Worm (Caenorhabditis elegans): Measurements from ENCODE around the gene Y38H8A.12.

The Y38H8A.12 gene

DNA sequence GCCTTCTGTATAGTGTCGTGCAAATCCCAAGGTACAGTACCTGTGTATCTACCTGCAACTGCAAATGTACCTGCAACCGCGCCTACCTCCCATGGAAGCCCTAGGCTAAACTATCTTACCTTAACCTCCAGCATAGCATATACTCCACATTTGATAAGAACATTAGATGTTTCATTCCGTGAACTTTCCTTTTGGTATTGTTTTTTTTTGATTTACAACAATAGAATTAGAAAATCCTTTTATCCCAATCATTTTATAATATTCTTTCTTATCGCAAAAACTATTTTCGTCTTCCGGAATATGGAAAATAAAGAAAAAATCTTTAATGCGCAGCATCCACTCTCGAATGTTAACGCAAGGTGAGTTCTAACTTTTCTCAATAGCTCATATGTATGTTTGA lies 13.4 kb upstream of the Y38H8A.12 start, which contains the start of gene Y38H8A.2:
Gene Y38H8A.2 (plus strand): TSS at position 301 of the 400 bp plus-strand sequence.
- TF ChIP-seq aptf-2 (GFP tag; conservative IDR thresholded peaks at IDR 0.05) (no peak), B0336.3 (GFP tag; IDR thresholded peaks at IDR 0.05) (no peak)

DNA sequence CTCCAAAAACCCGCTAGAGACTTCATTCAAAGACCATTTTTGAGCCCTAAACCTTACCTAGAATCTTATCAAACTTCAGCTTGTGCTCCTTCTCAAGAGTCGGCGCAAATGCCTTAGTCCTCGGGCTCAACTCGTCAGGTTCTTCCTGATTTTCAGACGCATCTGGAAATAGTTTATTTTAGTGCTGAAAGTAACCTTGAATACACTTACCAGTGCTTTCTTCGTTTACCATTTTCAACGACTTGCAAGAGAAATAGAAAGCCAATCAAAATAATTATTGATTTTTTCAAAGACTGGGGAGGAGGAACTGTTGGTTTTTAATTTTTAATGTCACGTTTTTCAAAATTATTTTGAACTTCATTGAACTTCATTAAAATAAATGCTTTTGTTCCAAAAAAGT lies 11.2 kb upstream of the Y38H8A.12 start, which contains the start of the genes ttbk-8.1 and Y38H8A.4:
Gene ttbk-8.1 (plus strand): TSS at position 301 of the 400 bp plus-strand sequence.
Gene Y38H8A.4 (minus strand): TSS at position 366 of the 400 bp plus-strand sequence.
- TF ChIP-seq lsl-1 (GFP tag; optimal IDR thresholded peaks at IDR 0.05) (no peak), Y53G8AR.9 (GFP tag; conservative IDR thresholded peaks at IDR 0.05) (no peak), ama-1 (optimal IDR thresholded peaks at IDR 0.05) (no peak), ama-1 (GFP tag; optimal IDR thresholded peaks at IDR 0.05) (no peak), aptf-3 (GFP tag; IDR thresholded peaks at IDR 0.05) (no peak), snpc-4 (GFP tag; optimal IDR thresholded peaks at IDR 0.05) (no peak), snpc-4 (tag; optimal IDR thresholded peaks at IDR 0.05) (no peak), hmg-20 (GFP tag; IDR thresholded peaks at IDR 0.05) (no peak)

DNA sequence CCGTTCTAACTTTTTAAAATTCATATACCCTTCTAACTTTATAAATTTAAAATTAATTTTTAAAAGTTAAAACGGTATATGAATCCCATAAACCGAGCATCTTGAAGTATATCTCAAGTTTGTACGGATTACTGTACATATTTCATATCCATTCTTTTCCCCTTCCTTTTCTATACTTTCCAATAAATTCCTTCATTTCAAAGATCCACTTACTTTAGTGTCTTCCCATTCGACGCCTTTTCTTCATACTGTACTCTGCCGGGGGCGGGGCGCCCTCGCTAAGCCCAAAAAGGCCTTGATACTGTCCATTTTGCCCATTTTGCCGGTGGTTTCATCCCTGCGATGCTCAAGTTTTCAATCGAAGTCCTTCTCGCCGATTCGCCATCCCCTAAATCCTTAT lies 5.0 kb upstream of the Y38H8A.12 start, which contains the start of gene fezf-1:
Gene fezf-1 (plus strand): TSS at position 301 of the 400 bp plus-strand sequence.
- TF ChIP-seq ztf-3 (GFP tag; optimal IDR thresholded peaks at IDR 0.05) (no peak), unc-130 (GFP tag; optimal IDR thresholded peaks at IDR 0.05) (no peak), Y53F4B.3 (GFP tag; IDR thresholded peaks at IDR 0.05) (no peak), repo-1 (tag; optimal IDR thresholded peaks at IDR 0.05) (no peak), K11D2.4 (GFP tag; IDR thresholded peaks at IDR 0.05) (no peak), F39B2.1 (GFP tag; IDR thresholded peaks at IDR 0.05) (no peak), dpff-1 (tag; optimal IDR thresholded peaks at IDR 0.05) (no peak), mcd-1 (GFP tag; IDR thresholded peaks at IDR 0.05) (no peak), cebp-2 (GFP tag; IDR thresholded peaks at IDR 0.05) (no peak), nhr-27 (tag; optimal IDR thresholded peaks at IDR 0.05) (no peak), snpc-4 (GFP tag; optimal IDR thresholded peaks at IDR 0.05) (no peak), snpc-4 (tag; optimal IDR thresholded peaks at IDR 0.05) (no peak)

DNA sequence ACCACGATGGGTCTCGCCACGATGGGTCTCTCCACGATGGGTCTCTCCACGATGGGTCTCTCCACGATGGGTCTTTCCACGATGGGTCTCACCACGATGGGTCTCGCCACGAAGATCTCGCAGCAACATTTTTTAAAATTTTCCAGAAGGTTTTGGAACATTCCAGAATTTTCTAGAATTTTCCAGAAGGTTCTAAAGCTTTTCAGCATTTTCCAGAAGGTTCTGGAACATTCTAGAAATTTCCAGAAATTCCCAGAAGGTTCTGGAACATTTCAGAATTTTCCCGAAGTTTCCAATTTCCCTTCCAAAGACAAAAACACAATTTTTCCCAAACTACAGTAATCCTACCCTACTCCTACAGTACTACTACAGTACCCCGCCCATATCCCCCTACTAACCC lies 3.8 kb upstream of the Y38H8A.12 start:
- peak; percentile 28; the same call in 1 of the 2 replicates for TF ChIP-seq egrh-3 (GFP tag; IDR thresholded peaks at IDR 0.05)
- 0 out of 2 replicates have a peak, but pooled peaks have one; percentile 6 for TF ChIP-seq dox-1 (GFP tag; IDR thresholded peaks at IDR 0.05)
- TF ChIP-seq hsf-1 (GFP tag; IDR thresholded peaks at IDR 0.05): peak; percentile 95
- TF ChIP-seq cebp-2 (GFP tag; IDR thresholded peaks at IDR 0.05): 0 out of 2 replicates have a peak, but pooled peaks have one; percentile 47

DNA sequence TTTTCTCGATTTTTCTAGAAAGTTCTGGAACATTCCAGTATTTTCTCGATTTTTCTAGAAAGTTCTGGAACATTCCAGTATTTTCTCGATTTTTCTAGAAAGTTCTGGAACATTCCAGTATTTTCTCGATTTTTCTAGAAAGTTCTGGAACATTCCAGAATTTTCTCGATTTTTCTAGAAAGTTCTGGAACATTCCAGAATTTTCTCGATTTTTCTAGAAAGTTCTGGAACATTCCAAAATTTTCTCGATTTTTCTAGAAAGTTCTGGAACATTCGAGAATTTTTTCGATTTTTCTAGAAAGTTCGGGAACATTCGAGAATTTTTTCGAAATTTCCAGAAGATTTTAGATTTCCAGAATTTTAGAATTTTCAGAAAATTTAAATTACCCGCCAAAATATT lies 3.1 kb upstream of the Y38H8A.12 start:
- TF ChIP-seq aptf-3 (GFP tag; IDR thresholded peaks at IDR 0.05) (0 out of 2 replicates have a peak, but pooled peaks have one; percentile 28), nfya-2 (GFP tag; IDR thresholded peaks at IDR 0.05) (peak; percentile 88; the same call in 1 of the 2 replicates), lag-1 (GFP tag; IDR thresholded peaks at IDR 0.05) (peak; percentile 8; the same call in 1 of the 2 replicates), Y53G8AR.9 (GFP tag; conservative IDR thresholded peaks at IDR 0.05) (peak; percentile 88), ceh-100 (GFP tag; IDR thresholded peaks at IDR 0.05) (peak; percentile 55; the same call in 1 of the 2 replicates), ceh-40 (GFP tag; IDR thresholded peaks at IDR 0.05) (peak; percentile 95), Y53F4B.3 (GFP tag; IDR thresholded peaks at IDR 0.05) (peak; percentile 67), rcor-1 (GFP tag; IDR thresholded peaks at IDR 0.05) (peak; percentile 85), F39B2.1 (GFP tag; IDR thresholded peaks at IDR 0.05) (peak; percentile 62; the same call in 1 of the 2 replicates), B0019.2 (GFP tag; conservative IDR thresholded peaks at IDR 0.05) (peak; percentile 67), dox-1 (GFP tag; IDR thresholded peaks at IDR 0.05) (peak; percentile 78), attf-6 (GFP tag; IDR thresholded peaks at IDR 0.05) (peak; percentile 89), madf-3 (GFP tag; IDR thresholded peaks at IDR 0.05) (peak; percentile 92), nfyb-1 (GFP tag; IDR thresholded peaks at IDR 0.05) (0 out of 2 replicates have a peak, but pooled peaks have one; percentile 18), ceh-58 (GFP tag; IDR thresholded peaks at IDR 0.05) (peak; percentile 97), madf-6 (GFP tag; IDR thresholded peaks at IDR 0.05) (peak; percentile 72), pbrm-1 (GFP tag; IDR thresholded peaks at IDR 0.05) (peak; percentile 54; the same call in 1 of the 2 replicates), Y95B8A.8 (GFP tag; IDR thresholded peaks at IDR 0.05) (peak; percentile 54; the same call in 1 of the 2 replicates), Y56A3A.18 (GFP tag; IDR thresholded peaks at IDR 0.05) (0 out of 2 replicates have a peak, but pooled peaks have one; percentile 58), hsf-1 (GFP tag; IDR thresholded peaks at IDR 0.05) (peak; percentile 99), egrh-3 (GFP tag; IDR thresholded peaks at IDR 0.05) (peak; percentile 52; the same call in 1 of the 2 replicates), ekl-4 (GFP tag; IDR thresholded peaks at IDR 0.05) (peak; percentile 64; the same call in 1 of the 2 replicates), egl-18 (GFP tag; IDR thresholded peaks at IDR 0.05) (peak; percentile 64; the same call in 1 of the 2 replicates), D2030.7 (GFP tag; IDR thresholded peaks at IDR 0.05) (peak; percentile 66), bed-1 (GFP tag; IDR thresholded peaks at IDR 0.05) (peak; percentile 89; the same call in 1 of the 2 replicates)

Measured in whole organism, young adult.